Worm (Caenorhabditis elegans) whole organism, mixed stage, embryonic: ENCODE results near the gene C42C1.19.

ENCODE experiments used
- M03D4.4 ChIP-seq: sonication (generic microtip); optimal IDR thresholded peaks from 2 replicates; lab custom pipeline; 2017; ENCODE audit warnings: mild to moderate bottlenecking, missing genetic modification characterization, missing compliant biosample characterization
- blmp-1 ChIP-seq: fragments of 150-350 bp; optimal IDR thresholded peaks from 2 replicates; lab custom pipeline; 2014; ENCODE audit warnings: missing biosample characterization, missing genetic modification characterization
- elt-3 ChIP-seq: fragments of 150-350 bp; optimal IDR thresholded peaks from 2 replicates; lab custom pipeline; 2014; ENCODE audit warnings: missing biosample characterization, missing genetic modification characterization
- nhr-237 ChIP-seq: fragments of 150-350 bp; optimal IDR thresholded peaks from 2 replicates; lab custom pipeline; 2014; ENCODE audit warnings: missing biosample characterization, missing genetic modification characterization
- nhr-28 ChIP-seq: fragments of 150-350 bp; optimal IDR thresholded peaks from 2 replicates; lab custom pipeline; 2014; ENCODE audit warnings: missing biosample characterization, missing genetic modification characterization
- snpc-4 ChIP-seq: fragments of 150-350 bp; optimal IDR thresholded peaks from 2 replicates; lab custom pipeline; 2014; ENCODE audit warnings: missing biosample characterization, missing genetic modification characterization
- ztf-11 ChIP-seq: fragments of 150-350 bp; optimal IDR thresholded peaks from 2 replicates; lab custom pipeline; 2014; ENCODE audit warnings: missing biosample characterization, missing genetic modification characterization

- TF ChIP-seq M03D4.4 = no peak
- TF ChIP-seq ztf-11 = no peak
- TF ChIP-seq nhr-237 = no peak
- TF ChIP-seq nhr-28 = no peak
- no peak for TF ChIP-seq snpc-4 (tag; lab: Kevin White, UChicago)
- no peak for TF ChIP-seq blmp-1 (tag; lab: Kevin White, UChicago)
- no peak for TF ChIP-seq elt-3 (tag; lab: Kevin White, UChicago)
Measured at ce11 chrIV:12282873-12283272, 334 bp downstream of the C42C1.19 start, which contains the start of gene hpo-12.
